Fruit fly (Drosophila melanogaster) whole organism, larva: ENCODE data around the gene rtet.
A peak's percentile ranks its signal among the peaks of the same experiment; 100 is the strongest.

ENCODE experiments used
- noc ChIP-seq: fragments of 200-800 bp; sonication (Bioruptor generic); optimal IDR thresholded peaks from 3 replicates; lab custom pipeline; 2019; ENCODE audit warnings: missing biosample characterization, mild to moderate bottlenecking, missing genetic modification characterization, moderate library complexity

Gene rtet

DNA sequence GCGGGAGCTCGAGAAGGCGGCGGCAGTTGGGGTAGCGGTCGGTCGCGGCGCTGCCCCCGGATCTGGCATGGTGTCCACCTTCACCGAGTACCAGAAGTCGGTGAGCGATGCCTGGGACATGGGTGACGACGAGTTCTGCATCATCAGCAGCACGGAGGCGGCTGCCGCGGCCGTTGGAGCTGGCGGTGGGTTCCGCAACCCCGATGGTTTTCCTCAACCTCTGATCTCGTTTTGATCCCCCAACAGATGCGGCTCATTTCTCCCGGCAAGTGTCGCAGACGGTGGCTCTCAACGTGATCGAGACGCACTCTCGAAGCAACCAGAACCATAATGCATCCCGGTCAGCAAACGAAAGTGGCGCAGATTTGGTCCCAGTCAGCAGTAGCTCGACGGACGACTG is 5.8 kb upstream of the rtet start:
- TF ChIP-seq noc (tag; lab: Kevin White, UChicago): no peak

DNA sequence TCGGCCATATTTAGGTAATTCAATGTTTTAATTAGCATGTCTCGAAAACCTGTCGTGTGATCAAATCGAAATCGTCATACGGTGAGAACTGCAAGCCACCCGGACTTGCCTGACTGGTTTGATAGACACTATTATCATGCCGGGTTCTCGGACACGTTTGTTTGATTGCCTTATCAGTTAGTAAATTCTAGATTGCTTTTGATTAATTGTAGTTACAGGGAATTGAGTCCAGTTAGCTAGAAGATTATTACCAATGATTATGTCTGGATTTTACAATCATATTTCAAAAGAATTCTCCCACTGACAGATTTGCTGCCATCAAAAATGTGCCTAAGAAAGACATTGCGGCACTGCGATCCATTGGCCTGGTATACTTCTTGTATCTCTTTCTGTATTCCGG is 1.5 kb downstream of the rtet start:
- TF ChIP-seq noc (tag; lab: Kevin White, UChicago): no peak

DNA sequence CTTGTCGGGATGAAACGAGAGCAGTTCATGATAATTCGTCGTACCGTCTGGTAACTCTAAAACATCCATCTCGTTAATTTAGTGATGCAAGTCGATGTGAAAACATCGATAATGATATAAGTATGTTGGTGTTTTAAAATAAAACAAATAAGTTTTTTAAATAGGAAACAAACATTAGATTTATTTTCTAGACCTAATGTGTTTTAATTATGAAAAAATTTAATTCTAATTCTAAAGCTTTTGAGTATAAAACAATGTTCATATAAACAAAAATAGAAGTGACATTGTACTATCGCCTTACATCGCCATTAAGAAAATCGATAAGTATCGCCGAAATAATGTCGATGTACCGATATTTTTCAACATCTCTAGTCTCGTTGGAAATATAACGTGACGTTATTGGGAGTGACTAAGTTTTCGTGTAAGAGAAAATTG is 2.8 kb downstream of the rtet start, which contains the start of gene Rab11:
Gene Rab11 (plus strand): TSS at position 363 of the 435 bp plus-strand sequence.
- TF ChIP-seq noc (tag; lab: Kevin White, UChicago): peak; percentile 76

DNA sequence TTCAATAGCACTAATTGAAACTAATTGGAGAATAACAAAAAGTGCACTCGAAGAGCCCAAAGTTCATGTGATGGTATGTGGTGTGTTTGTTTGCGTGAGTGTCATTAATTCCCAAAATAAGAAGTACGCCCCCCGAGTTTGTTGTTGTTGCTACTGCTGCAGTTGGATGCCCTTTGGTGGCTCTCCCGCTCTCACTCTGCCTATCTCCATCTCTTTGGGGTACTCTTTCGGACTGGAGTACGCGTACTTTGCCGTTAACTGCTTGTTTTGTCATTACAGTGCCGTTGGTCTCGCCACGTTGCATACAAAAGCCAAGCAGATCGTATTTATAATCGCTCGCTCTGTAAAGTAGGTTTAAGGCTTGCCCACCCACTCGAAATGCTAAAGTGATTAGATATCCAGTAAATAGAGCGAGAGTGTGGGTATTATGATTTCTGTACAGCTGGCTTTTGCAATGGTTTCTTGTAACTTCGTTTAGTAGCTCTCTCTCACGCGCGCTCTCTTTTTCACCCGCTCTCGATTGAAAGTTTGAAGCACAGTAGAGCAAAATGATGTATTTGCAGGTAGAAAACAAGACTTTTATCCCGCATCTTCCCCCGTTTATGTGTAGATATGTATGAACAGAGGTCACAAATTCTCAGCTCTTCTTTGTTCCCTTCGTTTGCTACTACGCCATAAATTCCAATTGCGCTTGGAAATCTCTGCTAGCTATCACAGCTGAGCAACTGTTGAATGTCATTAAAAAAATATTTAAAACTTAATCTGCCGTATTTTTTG is 3.9 kb downstream of the rtet start:
- TF ChIP-seq noc (tag; lab: Kevin White, UChicago): peak; percentile 14

DNA sequence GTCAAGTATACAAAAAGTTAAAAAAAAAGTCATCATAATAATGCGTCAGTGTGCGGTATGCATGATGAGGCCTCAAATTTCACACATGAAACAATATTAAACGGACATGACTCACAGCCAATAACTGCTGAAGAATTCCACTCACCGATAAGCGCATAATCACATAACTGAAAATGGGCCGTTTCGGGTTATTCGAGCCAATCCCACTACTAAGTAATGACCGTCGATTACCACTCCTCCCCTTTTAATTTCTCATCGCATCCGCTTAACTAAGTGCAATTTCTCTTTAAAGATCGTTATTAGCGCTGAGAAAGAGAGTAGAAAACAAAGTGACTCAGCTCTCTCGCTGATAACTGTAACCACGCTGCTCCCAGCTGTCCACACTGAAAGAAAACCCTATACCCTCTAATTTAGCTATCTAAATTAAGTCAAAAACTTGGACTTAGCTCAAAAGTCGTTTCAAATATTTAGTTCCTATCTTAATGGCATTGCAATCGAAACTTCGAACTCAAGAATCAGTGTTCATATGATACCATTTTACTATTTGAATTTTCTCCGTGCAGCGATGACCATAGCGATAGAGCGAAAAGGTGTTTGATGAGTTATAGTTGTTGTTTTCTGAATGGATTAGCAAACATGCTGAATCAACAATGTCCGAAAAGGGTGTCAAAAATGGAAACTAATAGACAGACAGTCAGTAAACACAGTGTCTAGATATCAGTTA is 4.7 kb downstream of the rtet start:
- TF ChIP-seq noc (tag; lab: Kevin White, UChicago): peak; percentile 82

DNA sequence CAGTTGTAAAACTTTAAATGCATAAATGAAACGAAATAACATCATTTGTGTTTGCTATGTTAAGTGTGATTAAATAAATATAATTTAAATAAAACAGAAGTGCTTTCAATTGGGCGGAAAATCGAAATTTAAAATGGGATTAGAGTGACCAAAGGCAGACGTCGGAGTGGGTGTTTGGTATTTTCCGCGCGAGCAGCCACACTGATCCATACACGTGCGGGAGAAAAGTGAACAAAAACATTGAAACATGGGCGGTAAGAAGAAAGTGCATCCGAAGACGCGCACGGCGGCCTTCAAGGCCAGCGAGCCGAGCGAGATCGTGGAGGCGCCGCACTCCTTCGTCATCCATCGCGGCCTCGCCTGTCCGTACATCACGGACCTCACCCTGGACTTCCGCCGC is 7.8 kb downstream of the rtet start, which contains the start of gene ppan:
Gene ppan (plus strand): TSS at position 198 of the 400 bp plus-strand sequence.
- no peak for TF ChIP-seq noc (tag; lab: Kevin White, UChicago)

DNA sequence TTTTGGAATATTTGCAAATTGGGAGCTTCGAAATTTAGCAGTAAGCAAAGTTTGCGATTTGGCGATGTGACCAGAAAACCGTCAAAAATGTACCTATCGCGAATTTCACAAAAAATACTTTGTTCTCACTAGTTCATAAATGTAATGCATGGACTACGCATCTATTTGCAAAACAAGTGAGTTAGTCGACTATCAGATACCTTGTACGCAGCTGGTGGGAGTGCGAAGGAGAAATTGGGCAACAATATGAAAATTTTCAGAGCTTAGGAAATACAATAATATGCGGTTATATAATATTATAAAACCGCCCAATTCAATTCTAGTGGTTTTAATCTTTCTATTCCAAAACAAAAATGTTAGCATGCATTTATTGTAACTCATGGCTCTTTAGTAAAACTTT is 10.5 kb downstream of the rtet start, which contains the start of gene Bdbt:
Gene Bdbt (minus strand): TSS at position 73 of the 400 bp plus-strand sequence.
- TF ChIP-seq noc (tag; lab: Kevin White, UChicago): no peak

DNA sequence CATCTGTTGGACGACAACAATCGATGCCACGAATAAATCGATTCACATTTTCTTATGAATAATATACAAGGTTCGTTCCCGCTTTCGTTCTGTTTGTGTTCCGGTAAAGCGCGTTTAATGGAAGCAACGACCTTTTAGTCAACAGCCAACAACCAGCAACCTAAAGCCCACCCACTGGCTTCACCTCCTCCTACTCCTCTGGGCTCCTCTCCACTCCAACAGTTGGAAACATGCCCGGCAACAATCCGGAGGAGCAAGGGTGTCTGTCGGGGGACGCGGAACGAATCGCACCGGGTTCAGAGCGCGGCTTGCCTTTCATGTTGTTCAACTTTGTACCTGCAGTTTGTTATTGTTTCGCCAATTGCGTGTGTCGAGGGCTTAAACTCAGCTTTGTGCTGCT is 16.0 kb downstream of the rtet start:
- no peak for TF ChIP-seq noc (tag; lab: Kevin White, UChicago)

DNA sequence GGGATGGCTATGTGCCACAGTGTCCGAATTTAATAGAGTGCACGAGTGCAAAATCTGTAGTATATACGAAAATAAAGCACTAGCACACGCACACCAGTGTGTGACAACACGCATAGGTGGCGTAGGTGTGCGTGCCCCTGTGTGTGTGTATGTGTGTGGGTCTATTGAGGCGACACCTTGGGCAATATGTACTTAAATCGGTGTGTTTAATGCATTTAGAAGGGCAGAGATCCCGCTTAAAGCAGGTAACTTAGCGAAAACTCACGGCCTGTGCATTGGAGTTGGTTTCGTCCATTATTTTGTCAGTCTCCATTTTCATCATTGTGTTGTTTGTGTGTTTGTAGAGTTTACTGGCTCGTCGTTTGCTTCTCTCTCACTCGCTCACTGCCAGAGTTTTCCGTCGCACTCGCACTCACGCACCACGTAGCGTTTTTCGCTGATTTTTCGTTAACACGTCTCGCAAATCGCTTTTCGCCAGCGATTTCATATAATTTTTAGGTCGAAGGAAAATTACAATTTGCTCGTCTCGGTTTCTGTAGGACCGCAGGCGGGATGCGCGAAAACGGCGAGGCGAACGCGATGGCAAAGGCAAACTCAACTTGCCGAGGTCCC is 18.5 kb downstream of the rtet start:
- TF ChIP-seq noc (tag; lab: Kevin White, UChicago): no peak

DNA sequence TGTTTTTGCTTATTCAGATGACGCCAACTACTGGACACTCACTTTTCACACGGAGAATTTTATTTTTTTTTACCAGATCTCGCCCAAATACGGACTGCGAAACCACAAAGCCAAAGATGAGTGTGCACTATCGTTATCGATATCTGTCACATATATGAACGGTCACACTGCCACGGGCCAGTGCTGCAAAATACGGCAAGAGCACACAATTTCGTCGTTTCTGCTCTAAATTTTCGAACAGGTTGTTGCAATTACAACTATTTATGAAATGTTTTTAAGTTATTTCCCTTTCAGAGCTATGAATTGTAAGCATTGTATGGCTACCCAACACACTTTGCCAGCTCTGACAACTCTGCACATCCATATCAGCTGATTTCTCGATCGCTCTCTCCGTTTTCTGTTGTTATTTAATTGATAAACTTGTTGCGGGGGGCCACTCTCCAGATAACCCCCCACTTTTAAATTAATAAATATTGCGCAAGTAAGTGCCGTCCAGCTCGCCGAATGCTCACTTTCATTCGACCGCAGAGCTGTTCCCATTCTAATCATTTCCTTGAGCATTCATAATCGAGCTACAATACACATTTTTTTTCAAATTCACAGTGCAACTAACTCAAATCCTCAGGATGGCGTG is 19.2 kb downstream of the rtet start, which contains the start of the genes slmb and CG5793:
Gene slmb (minus strand): TSS at position 134 of the 634 bp plus-strand sequence.
Gene CG5793 (plus strand): TSS at position 222 of the 634 bp plus-strand sequence.
- peak; percentile 63 for TF ChIP-seq noc (tag; lab: Kevin White, UChicago)

DNA sequence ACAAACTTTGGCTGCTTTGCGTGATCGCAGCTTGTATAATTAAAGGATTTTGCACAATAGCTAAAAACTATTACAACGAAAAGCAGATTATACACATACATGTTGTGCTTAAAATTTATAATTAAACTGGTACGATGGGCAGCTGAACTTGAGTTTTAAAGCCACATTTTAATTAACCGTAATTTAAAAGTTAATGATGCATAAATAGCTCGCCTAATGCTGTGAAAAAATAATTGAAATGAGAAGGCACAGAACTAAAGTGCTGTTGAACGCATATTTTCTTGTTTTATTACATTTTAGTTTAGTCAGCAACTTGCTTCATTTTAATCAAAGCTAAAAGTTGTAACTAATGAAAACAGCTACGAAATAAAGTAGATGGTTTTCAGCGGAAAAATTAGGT is 21.4 kb downstream of the rtet start, which contains the start of gene Obp93a:
Gene Obp93a (minus strand): TSS at position 101 of the 400 bp plus-strand sequence.
- TF ChIP-seq noc (tag; lab: Kevin White, UChicago): no peak

DNA sequence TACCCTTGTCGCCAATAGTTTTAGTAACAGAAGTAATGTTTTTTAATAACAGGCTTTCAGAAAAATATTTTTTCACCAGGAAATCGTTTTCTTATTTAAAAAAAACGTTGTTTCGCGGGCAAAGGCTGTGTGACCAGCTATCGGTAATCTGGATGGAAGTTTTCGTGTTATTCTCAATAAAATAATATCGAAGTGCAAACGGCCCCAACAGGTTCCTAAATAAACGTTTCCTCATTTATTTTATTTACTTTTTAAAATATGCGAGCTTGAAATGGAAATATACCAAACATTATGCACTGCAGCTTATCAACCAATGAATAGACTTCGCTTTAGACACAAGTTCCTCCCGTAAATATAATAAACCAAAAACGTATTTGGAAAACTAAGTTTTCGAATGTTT is 21.8 kb downstream of the rtet start, which contains the start of gene Ice2:
Gene Ice2 (plus strand): TSS at position 167 of the 400 bp plus-strand sequence.
- TF ChIP-seq noc (tag; lab: Kevin White, UChicago): no peak

DNA sequence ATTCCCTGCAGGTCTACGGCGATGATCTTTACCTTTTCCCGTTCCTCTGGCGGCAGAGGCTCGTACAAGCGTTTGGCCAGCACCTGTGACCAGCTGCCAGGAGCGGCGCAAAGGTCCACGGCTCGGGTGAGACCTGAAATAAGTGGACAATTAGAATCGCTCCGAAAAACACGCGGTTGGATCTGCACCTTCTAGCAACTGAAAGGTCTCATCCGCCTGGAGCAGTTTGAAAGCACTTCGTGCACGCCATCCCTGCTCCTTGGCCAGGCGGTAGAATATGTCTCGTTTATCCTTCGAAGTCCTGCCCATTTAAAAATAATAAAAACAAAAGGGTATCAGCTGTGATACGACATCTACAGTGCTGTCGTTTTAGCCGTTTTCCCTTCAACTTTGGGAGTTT is 25.3 kb downstream of the rtet start, which contains the start of gene Trm7-34:
Gene Trm7-34 (minus strand): TSS at position 365 of the 400 bp plus-strand sequence.
- TF ChIP-seq noc (tag; lab: Kevin White, UChicago): no peak

DNA sequence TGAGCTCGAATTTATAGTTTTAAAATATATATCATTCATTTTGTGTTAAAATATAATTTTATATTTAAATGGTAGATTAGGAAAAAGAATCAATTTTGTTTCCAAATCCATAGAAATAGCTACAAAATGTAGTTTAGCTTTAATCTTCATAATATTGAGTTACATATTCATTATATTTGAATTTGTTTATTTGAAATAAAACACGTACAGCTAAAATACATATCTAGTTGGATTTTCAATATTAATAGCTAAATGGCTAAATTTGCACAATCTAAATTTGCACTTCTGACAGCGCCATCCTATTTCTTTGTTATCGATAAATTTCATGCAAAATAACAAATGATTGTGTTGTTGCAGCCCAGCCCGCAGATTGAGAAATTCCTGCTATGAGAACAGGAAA is 25.7 kb downstream of the rtet start, which contains the start of gene Usp8:
Gene Usp8 (plus strand): TSS at position 312 of the 400 bp plus-strand sequence.
- no peak for TF ChIP-seq noc (tag; lab: Kevin White, UChicago)

DNA sequence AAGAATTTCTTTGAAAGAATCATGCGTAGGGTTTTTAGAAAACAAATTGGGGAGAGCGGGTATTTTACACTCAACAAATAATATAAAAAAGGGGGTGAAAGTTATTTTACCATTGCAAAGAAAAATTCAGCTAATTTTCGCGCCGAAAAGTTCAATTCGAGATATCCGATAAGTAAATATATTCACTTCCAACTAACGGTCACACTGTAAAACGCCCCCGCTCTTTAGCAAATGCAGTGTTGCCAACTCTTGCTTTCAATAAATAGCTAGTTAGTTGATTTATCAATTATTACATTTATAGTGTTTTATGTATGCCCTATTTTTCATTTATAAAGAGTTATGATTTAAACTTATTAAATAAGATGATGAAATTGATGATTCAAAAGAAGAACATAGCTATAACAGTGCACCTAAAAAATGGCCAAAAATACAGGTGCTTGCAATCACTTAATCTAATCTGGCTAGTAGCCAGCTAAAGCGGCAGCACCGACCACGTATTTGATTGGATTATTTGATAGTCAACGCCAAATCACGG is 30.0 kb downstream of the rtet start, which contains the start of gene meigo:
Gene meigo (plus strand): TSS at position 51 of the 535 bp plus-strand sequence.
- TF ChIP-seq noc (tag; lab: Kevin White, UChicago): no peak
